Worm (Caenorhabditis elegans): ENCODE data around the gene aak-1.
A peak's percentile ranks its signal among the peaks of the same experiment; 100 is the strongest.

aak-1 gene

ce11 chrIII:8761040-8761654 lies at the start of gene aak-1:
Gene aak-1, minus strand, starts transcription at chrIII:8761090.
- TF ChIP-seq mes-2 (tag; optimal IDR thresholded peaks at IDR 0.05; ENCODE audit: poor library complexity, severe bottlenecking) (peak; percentile 10), aha-1 (tag) (peak; percentile 88), hlh-11 (tag; optimal IDR thresholded peaks at IDR 0.05) (peak; percentile 47), Y75B8A.6 (GFP tag; IDR thresholded peaks at IDR 0.05) (no peak), hlh-30 (tag; optimal IDR thresholded peaks at IDR 0.05; ENCODE audit: insufficient read depth) (peak; percentile 75), ZK546.5 (tag; optimal IDR thresholded peaks at IDR 0.05) (no peak)

DNA sequence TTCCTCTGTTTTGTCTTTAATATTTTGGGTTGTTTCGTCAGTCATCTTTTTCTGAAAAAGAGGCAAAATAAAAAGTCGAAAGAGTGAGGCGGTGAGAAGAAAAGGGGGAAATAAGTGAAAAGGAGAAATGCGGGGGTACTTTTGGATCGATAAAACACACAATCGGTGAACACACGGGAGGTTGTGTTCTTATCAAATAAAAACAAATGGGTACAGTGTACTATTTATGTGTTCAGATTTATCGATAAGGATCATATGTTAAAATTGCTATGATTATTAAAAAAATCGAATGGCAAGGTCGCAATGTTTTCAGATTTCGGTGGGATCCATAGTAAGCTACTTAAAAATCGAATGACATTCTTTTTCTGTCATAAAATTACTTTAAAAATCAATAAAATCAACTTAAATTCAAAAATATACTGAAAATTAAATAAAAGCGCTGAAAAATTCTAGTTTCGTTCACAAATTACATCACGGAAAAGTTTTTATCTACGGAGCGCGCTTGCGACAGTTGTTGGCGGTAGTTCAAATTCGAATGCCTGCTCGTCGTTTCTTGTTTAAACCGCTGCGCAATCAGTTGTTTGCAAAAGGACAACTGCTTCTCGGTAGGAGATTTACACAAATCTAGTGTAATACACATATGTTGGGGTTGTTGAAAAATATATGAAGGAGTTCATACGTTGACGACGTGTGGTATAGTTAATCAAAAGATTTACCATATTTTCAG lies 48.5 kb upstream of the aak-1 start, which contains the start of gene prx-19:
Gene prx-19, minus strand, starts transcription at position 51 of the 727 bp plus-strand sequence.
- TF ChIP-seq aha-1 (tag): no peak
- TF ChIP-seq ces-1 (GFP tag; optimal IDR thresholded peaks at IDR 0.05): no peak
- no peak for TF ChIP-seq unc-39 (tag; optimal IDR thresholded peaks at IDR 0.05)
- TF ChIP-seq hlh-11 (tag; optimal IDR thresholded peaks at IDR 0.05): peak; percentile 8
- no peak for TF ChIP-seq daf-16 (GFP tag; optimal IDR thresholded peaks at IDR 0.05)
- peak; percentile 13 for TF ChIP-seq daf-16 (tag; optimal IDR thresholded peaks at IDR 0.05)
- TF ChIP-seq saeg-2 (GFP tag; IDR thresholded peaks at IDR 0.05): no peak
- peak; percentile 87 for TF ChIP-seq lin-38 (GFP tag; IDR thresholded peaks at IDR 0.05)
- TF ChIP-seq unc-62 (GFP tag; optimal IDR thresholded peaks at IDR 0.05 in 1 of 2): peak in 1 of 2 experiments; percentile 39
- TF ChIP-seq unc-62 (tag; optimal IDR thresholded peaks at IDR 0.05): no peak
- peak in 1 of 2 experiments; percentile 55 for TF ChIP-seq lsy-2 (tag; optimal IDR thresholded peaks at IDR 0.05)
- no peak for TF ChIP-seq set-16 (GFP tag; IDR thresholded peaks at IDR 0.05)
- no peak for TF ChIP-seq T26A8.4 (GFP tag; IDR thresholded peaks at IDR 0.05)
- peak; percentile 48 for TF ChIP-seq mes-2 (tag; optimal IDR thresholded peaks at IDR 0.05; ENCODE audit: poor library complexity, severe bottlenecking)
- TF ChIP-seq hlh-30 (tag; optimal IDR thresholded peaks at IDR 0.05; ENCODE audit: insufficient read depth): peak; percentile 47
- no peak for TF ChIP-seq daf-12 (tag; optimal IDR thresholded peaks at IDR 0.05)
- TF ChIP-seq rbr-2 (tag; optimal IDR thresholded peaks at IDR 0.05): no peak
- no peak for TF ChIP-seq egl-27 (tag; optimal IDR thresholded peaks at IDR 0.05)
- TF ChIP-seq nhr-28 (tag; optimal IDR thresholded peaks at IDR 0.05): peak; percentile 49
- peak; percentile 92 for TF ChIP-seq dpl-1 (GFP tag; optimal IDR thresholded peaks at IDR 0.05)

ce11 chrIII:8807246-8807645 lies 46.4 kb upstream of the aak-1 start, which contains the start of gene F54F2.7:
Gene F54F2.7, minus strand, starts transcription at chrIII:8807346.
- TF ChIP-seq egl-27 (tag; optimal IDR thresholded peaks at IDR 0.05): no peak
- TF ChIP-seq dpl-1 (GFP tag; optimal IDR thresholded peaks at IDR 0.05): no peak
- no peak for TF ChIP-seq hlh-30 (tag; optimal IDR thresholded peaks at IDR 0.05; ENCODE audit: insufficient read depth)

DNA sequence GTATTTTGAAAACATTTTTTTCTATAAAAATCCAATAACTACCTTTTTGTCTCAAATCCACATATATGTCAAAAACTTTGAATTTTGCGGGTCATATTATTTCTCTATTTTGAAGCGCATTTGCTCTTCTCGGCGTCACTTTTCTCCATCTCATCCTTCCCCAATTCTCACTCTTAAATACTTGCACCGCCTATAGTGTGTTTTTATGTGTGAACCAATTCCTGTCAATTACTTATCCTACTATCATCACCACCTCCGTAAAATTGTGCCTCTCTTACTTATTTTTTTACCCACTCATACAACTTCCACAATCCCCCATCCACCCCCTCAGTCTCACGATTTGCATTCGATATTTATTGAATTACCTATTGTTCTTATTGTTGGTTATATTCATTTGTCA lies 44.9 kb upstream of the aak-1 start:
- TF ChIP-seq daf-16 (GFP tag; optimal IDR thresholded peaks at IDR 0.05) (no peak), daf-16 (tag; optimal IDR thresholded peaks at IDR 0.05) (no peak), dmd-6 (GFP tag; IDR thresholded peaks at IDR 0.05) (no peak), nhr-10 (tag; optimal IDR thresholded peaks at IDR 0.05) (no peak), pha-4 (GFP tag; IDR thresholded peaks at IDR 0.05) (no peak), pha-4 (tag; optimal IDR thresholded peaks at IDR 0.05) (no peak), zip-11 (GFP tag; IDR thresholded peaks at IDR 0.05) (no peak), lin-1 (GFP tag; IDR thresholded peaks at IDR 0.05) (no peak), aly-2 (tag; optimal IDR thresholded peaks at IDR 0.05) (peak; percentile 33), unc-130 (GFP tag; optimal IDR thresholded peaks at IDR 0.05) (no peak), snpc-1.2 (GFP tag; IDR thresholded peaks at IDR 0.05) (no peak), aha-1 (tag) (peak; percentile 54), ceh-62 (tag; optimal IDR thresholded peaks at IDR 0.05) (no peak), T26A8.4 (GFP tag; IDR thresholded peaks at IDR 0.05) (no peak), unc-39 (tag; optimal IDR thresholded peaks at IDR 0.05) (no peak), lsy-2 (tag; optimal IDR thresholded peaks at IDR 0.05) (no peak), pqm-1 (tag; optimal IDR thresholded peaks at IDR 0.05) (no peak), lim-7 (GFP tag; IDR thresholded peaks at IDR 0.05) (0 out of 2 replicates have a peak, but pooled peaks have one; percentile 47), madf-5 (GFP tag; IDR thresholded peaks at IDR 0.05) (0 out of 4 replicates have a peak, but pooled peaks of 1 of the 2 experiments have one; percentile 20), ZK337.2 (GFP tag; IDR thresholded peaks at IDR 0.05) (no peak), rbr-2 (tag; optimal IDR thresholded peaks at IDR 0.05) (no peak), gei-8 (GFP tag; optimal IDR thresholded peaks at IDR 0.05) (no peak), jun-1 (tag; optimal IDR thresholded peaks at IDR 0.05) (no peak), dpl-1 (GFP tag; optimal IDR thresholded peaks at IDR 0.05) (no peak), zfp-2 (tag; optimal IDR thresholded peaks at IDR 0.05) (no peak), attf-4 (tag; optimal IDR thresholded peaks at IDR 0.05) (no peak), unc-62 (GFP tag; optimal IDR thresholded peaks at IDR 0.05 in 1 of 2) (no peak), unc-62 (tag; optimal IDR thresholded peaks at IDR 0.05) (no peak)

Measured in whole organism, L4 larva.